Worm (Caenorhabditis elegans): ENCODE data around the gene igcm-1.

DNA sequence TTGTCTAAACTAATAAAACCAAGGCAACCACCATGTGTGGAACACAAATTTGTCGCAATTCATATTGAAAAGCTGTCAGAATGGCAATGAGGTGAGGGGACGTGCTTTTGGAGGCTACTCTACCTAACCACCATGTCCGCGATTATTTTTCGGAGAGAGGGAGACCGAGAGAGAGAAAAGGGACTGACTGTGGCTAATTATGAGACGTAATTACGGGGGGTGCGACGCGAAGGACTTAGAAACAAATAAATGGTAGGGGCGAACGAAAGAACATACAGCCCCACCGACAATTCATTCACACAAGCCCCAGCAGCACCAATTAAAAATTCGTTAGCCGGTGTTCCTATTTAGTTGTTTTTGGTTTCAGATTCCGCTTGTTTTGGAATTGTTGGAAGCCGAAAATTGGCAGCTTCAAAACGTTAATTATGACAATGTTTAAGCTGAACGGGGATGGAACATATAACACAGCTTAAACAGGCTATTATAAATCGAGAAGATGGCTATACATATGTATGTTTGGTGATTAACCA, 1.5 kb upstream of the igcm-1 start:
- no peak for TF ChIP-seq flh-1 (GFP tag; optimal IDR thresholded peaks at IDR 0.05)
- TF ChIP-seq nhr-237 (tag; optimal IDR thresholded peaks at IDR 0.05) = no peak
- no peak for TF ChIP-seq lin-13 (tag; optimal IDR thresholded peaks at IDR 0.05)
- no peak for TF ChIP-seq nhr-28 (tag; optimal IDR thresholded peaks at IDR 0.05)
- no peak for TF ChIP-seq unc-62 (GFP tag; optimal IDR thresholded peaks at IDR 0.05)

Measured in whole organism, mixed stage, embryonic.